Worm (Caenorhabditis elegans) whole organism, L2 larva: ENCODE results near the gene C08E3.13.

ENCODE experiments used
- aly-2 ChIP-seq: fragments of 150-350 bp; optimal IDR thresholded peaks from 2 replicates; lab custom pipeline; 2014; ENCODE audit warnings: missing biosample characterization, missing genetic modification characterization
- mdl-1 ChIP-seq, 2 experiments: fragments of 150-350 bp in 1 of 2; sonication (generic microtip) in 1 of 2; optimal IDR thresholded peaks; 2 replicates each; lab custom pipeline; 2017; ENCODE audit warnings: missing biosample characterization in 2 of 2, missing genetic modification characterization in 2 of 2
- nhr-6 ChIP-seq: fragments of 150-350 bp; optimal IDR thresholded peaks from 2 replicates; lab custom pipeline; 2014; ENCODE audit warnings: missing biosample characterization, missing genetic modification characterization
- unc-39 ChIP-seq: fragments of 150-350 bp; optimal IDR thresholded peaks from 2 replicates; lab custom pipeline; 2014; ENCODE audit warnings: missing biosample characterization, missing genetic modification characterization

ce11 chrII:1670985-1671384 is 38.9 kb upstream of the C08E3.13 start:
- TF ChIP-seq mdl-1 (tag; optimal IDR thresholded peaks at IDR 0.05; lab: Kevin White, UChicago) (no peak), nhr-6 (no peak), unc-39 (tag; lab: Kevin White, UChicago) (no peak), aly-2 (no peak)
